Fruit fly (Drosophila melanogaster): Measurements from ENCODE around the gene CG43093.
A peak's percentile ranks its signal among the peaks of the same experiment; 100 is the strongest.

The CG43093 gene

dm6 chr3R:22770207-22770606 lies at the start of gene CG43093:
Gene CG43093 (minus strand): TSS chr3R:22770307.
- no peak for TF ChIP-seq CG33017 (tag; optimal IDR thresholded peaks at IDR 0.05)
- no peak for TF ChIP-seq Crg-1 (GFP tag; optimal IDR thresholded peaks at IDR 0.05)

dm6 chr3R:22816437-22817173 lies 46.5 kb upstream of the CG43093 start:
- TF ChIP-seq Clk (GFP tag; optimal IDR thresholded peaks at IDR 0.05), result no peak
- no peak for TF ChIP-seq cic (GFP tag; optimal IDR thresholded peaks at IDR 0.05)
- no peak for TF ChIP-seq ovo (GFP tag; optimal IDR thresholded peaks at IDR 0.05)
- peak; percentile 30 for TF ChIP-seq CG11617 (GFP tag; optimal IDR thresholded peaks at IDR 0.05)
- peak; percentile 32 for TF ChIP-seq pad (GFP tag; optimal IDR thresholded peaks at IDR 0.05)
- no peak for TF ChIP-seq kay (GFP tag; ENCODE audit: borderline replicate concordance)
- TF ChIP-seq CG7045 (GFP tag; optimal IDR thresholded peaks at IDR 0.05), result no peak
- no peak for TF ChIP-seq toe (GFP tag; optimal IDR thresholded peaks at IDR 0.05)
- peak; percentile 96 for TF ChIP-seq tj (GFP tag; optimal IDR thresholded peaks at IDR 0.05)
- peak; percentile 93 for TF ChIP-seq bab1 (GFP tag; optimal IDR thresholded peaks at IDR 0.05)
- TF ChIP-seq CG14711 (tag; optimal IDR thresholded peaks at IDR 0.05), result peak; percentile 73
- TF ChIP-seq Mnt (GFP tag; optimal IDR thresholded peaks at IDR 0.05), result no peak
- TF ChIP-seq CG5204 (GFP tag; optimal IDR thresholded peaks at IDR 0.05), result no peak
- peak; percentile 41 for TF ChIP-seq Hr96 (GFP tag; optimal IDR thresholded peaks at IDR 0.05)
- TF ChIP-seq CG7101 (tag; optimal IDR thresholded peaks at IDR 0.05), result peak; percentile 66
- peak; percentile 33 for TF ChIP-seq CG1620 (GFP tag; optimal IDR thresholded peaks at IDR 0.05)
- no peak for TF ChIP-seq CG12768 (GFP tag; optimal IDR thresholded peaks at IDR 0.05)
- no peak for TF ChIP-seq CG33017 (tag; optimal IDR thresholded peaks at IDR 0.05)

dm6 chr3R:22816078-22816436 lies 46.0 kb upstream of the CG43093 start, which contains the start of gene CG13840:
Gene CG13840 (minus strand): TSS chr3R:22816178.
- TF ChIP-seq Hr96 (GFP tag; optimal IDR thresholded peaks at IDR 0.05) (no peak), CG7101 (tag; optimal IDR thresholded peaks at IDR 0.05) (no peak), bab1 (GFP tag; optimal IDR thresholded peaks at IDR 0.05) (no peak), CG11617 (GFP tag; optimal IDR thresholded peaks at IDR 0.05) (no peak), kay (GFP tag; ENCODE audit: borderline replicate concordance) (no peak), tj (GFP tag; optimal IDR thresholded peaks at IDR 0.05) (no peak), pad (GFP tag; optimal IDR thresholded peaks at IDR 0.05) (no peak), toe (GFP tag; optimal IDR thresholded peaks at IDR 0.05) (no peak), cic (GFP tag; optimal IDR thresholded peaks at IDR 0.05) (no peak), CG7045 (GFP tag; optimal IDR thresholded peaks at IDR 0.05) (no peak), CG12768 (GFP tag; optimal IDR thresholded peaks at IDR 0.05) (no peak), CG33017 (tag; optimal IDR thresholded peaks at IDR 0.05) (no peak)

dm6 chr3R:22810277-22810676 lies 40.2 kb upstream of the CG43093 start:
- TF ChIP-seq cic (GFP tag; optimal IDR thresholded peaks at IDR 0.05) (no peak), Crg-1 (GFP tag; optimal IDR thresholded peaks at IDR 0.05) (no peak), CG12768 (GFP tag; optimal IDR thresholded peaks at IDR 0.05) (no peak), Clk (GFP tag; optimal IDR thresholded peaks at IDR 0.05) (no peak), CG1620 (GFP tag; optimal IDR thresholded peaks at IDR 0.05) (no peak), CG7101 (tag; optimal IDR thresholded peaks at IDR 0.05) (no peak), CG14711 (tag; optimal IDR thresholded peaks at IDR 0.05) (no peak), kay (GFP tag; ENCODE audit: borderline replicate concordance) (no peak), ovo (GFP tag; optimal IDR thresholded peaks at IDR 0.05) (no peak), bab1 (GFP tag; optimal IDR thresholded peaks at IDR 0.05) (no peak), toe (GFP tag; optimal IDR thresholded peaks at IDR 0.05) (no peak)

- TF ChIP-seq cnc (optimal IDR thresholded peaks at IDR 0.05) (no peak), ovo (GFP tag; optimal IDR thresholded peaks at IDR 0.05) (no peak), CG1620 (GFP tag; optimal IDR thresholded peaks at IDR 0.05) (no peak), CG5204 (GFP tag; optimal IDR thresholded peaks at IDR 0.05) (no peak), CG7045 (GFP tag; optimal IDR thresholded peaks at IDR 0.05) (no peak), bab1 (GFP tag; optimal IDR thresholded peaks at IDR 0.05) (no peak), CG7101 (tag; optimal IDR thresholded peaks at IDR 0.05) (no peak), cic (GFP tag; optimal IDR thresholded peaks at IDR 0.05) (no peak), CG14711 (tag; optimal IDR thresholded peaks at IDR 0.05) (no peak), Clk (GFP tag; optimal IDR thresholded peaks at IDR 0.05) (no peak), pad (GFP tag; optimal IDR thresholded peaks at IDR 0.05) (no peak), Crg-1 (GFP tag; optimal IDR thresholded peaks at IDR 0.05) (no peak), CG12768 (GFP tag; optimal IDR thresholded peaks at IDR 0.05) (no peak), Hr96 (GFP tag; optimal IDR thresholded peaks at IDR 0.05) (no peak), tj (GFP tag; optimal IDR thresholded peaks at IDR 0.05) (no peak), CG11617 (GFP tag; optimal IDR thresholded peaks at IDR 0.05) (no peak), CG33017 (tag; optimal IDR thresholded peaks at IDR 0.05) (no peak), kay (GFP tag; ENCODE audit: borderline replicate concordance) (no peak), Mnt (GFP tag; optimal IDR thresholded peaks at IDR 0.05) (no peak), toe (GFP tag; optimal IDR thresholded peaks at IDR 0.05) (no peak)
Measured at dm6 chr3R:22807132-22807531, 37.0 kb upstream of the CG43093 start.

DNA sequence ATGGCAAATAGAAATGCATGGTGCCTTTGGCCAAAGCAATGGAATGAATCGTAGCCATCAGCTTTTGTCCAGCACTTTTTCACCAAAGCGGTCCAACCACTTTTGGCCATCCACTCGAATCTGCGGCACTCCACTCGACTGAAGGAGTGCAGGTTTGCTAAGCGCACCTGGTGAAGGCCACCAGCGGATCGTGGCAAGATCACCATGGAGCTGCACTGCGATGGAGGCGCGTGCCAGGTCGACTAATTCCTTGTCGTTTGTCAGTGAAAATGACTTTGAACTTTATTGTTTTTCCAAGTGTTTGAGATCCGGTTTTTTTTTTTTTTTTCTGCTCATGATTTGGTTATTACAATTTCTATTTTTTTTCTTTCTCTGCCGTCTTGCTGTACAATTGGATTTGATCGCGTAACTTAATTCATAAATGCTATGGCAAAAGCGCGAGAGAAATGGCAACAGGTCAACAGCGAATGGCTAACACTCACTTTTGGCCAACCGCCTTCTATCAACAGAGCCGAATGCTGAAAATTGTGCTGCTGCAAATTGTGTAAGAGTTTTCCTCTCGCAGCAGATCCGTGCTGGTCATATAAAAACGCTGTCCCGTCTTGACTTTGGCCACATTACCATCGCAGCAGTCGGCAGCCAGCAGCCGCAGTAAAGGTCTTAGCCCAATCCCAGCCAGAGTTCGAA lies 33.7 kb upstream of the CG43093 start, which contains the start of gene CG7031:
Gene CG7031, plus strand, starts transcription at position 637 of the 687 bp plus-strand sequence.
- TF ChIP-seq cnc (optimal IDR thresholded peaks at IDR 0.05) (no peak), CG14711 (tag; optimal IDR thresholded peaks at IDR 0.05) (no peak), CG7101 (tag; optimal IDR thresholded peaks at IDR 0.05) (no peak), ovo (GFP tag; optimal IDR thresholded peaks at IDR 0.05) (no peak), Mnt (GFP tag; optimal IDR thresholded peaks at IDR 0.05) (no peak)

Data from whole organism, adult.